Fruit fly (Drosophila melanogaster) whole organism, wandering third instar larva: ENCODE results near the gene bai.

Experiments
- Abd-B ChIP-seq: fragments of >200 bp; optimal IDR thresholded peaks from 2 replicates; lab custom pipeline; 2017; ENCODE audit warnings: missing biosample characterization, missing genetic modification characterization
- CG32264 ChIP-seq: fragments of 200-800 bp; sonication (Bioruptor generic); optimal IDR thresholded peaks from 2 replicates; lab custom pipeline; 2016; ENCODE audit warnings: missing biosample characterization, missing genetic modification characterization
- CG9705 ChIP-seq: fragments of 200-800 bp; sonication (Bioruptor generic); optimal IDR thresholded peaks from 2 replicates; lab custom pipeline; 2018; ENCODE audit warnings: missing biosample characterization, mild to moderate bottlenecking, missing genetic modification characterization
- CrebA ChIP-seq: fragments of 200-800 bp; sonication (Bioruptor generic); optimal IDR thresholded peaks from 2 replicates; lab custom pipeline; 2016; ENCODE audit warnings: missing biosample characterization, mild to moderate bottlenecking, missing genetic modification characterization, borderline replicate concordance
- Dfd ChIP-seq: fragments of >200 bp; optimal IDR thresholded peaks from 2 replicates; lab custom pipeline; 2017; ENCODE audit warnings: missing biosample characterization, missing genetic modification characterization
- Dif ChIP-seq: fragments of 200-275, 200-300 bp; sonication (Bioruptor generic); optimal IDR thresholded peaks from 2 replicates; lab custom pipeline; 2018; ENCODE audit warnings: missing biosample characterization, missing genetic modification characterization; ENCODE audit not compliant: partially characterized antibody
- GATAd ChIP-seq: sonication (Bioruptor generic); optimal IDR thresholded peaks from 2 replicates; lab custom pipeline; 2016; ENCODE audit warnings: missing biosample characterization, missing genetic modification characterization
- HLH106 ChIP-seq: fragments of 200-800 bp; optimal IDR thresholded peaks from 3 replicates; lab custom pipeline; 2019; ENCODE audit warnings: missing biosample characterization, mild to moderate bottlenecking, missing genetic modification characterization, moderate library complexity
- Hnf4 ChIP-seq: fragments of 200-800 bp; sonication (Bioruptor generic); optimal IDR thresholded peaks from 2 replicates; lab custom pipeline; 2016; ENCODE audit warnings: missing biosample characterization, mild to moderate bottlenecking, missing genetic modification characterization
- Hr78 ChIP-seq: fragments of >200 bp; optimal IDR thresholded peaks from 2 replicates; lab custom pipeline; 2017; ENCODE audit warnings: missing biosample characterization, missing genetic modification characterization
- Hr83 ChIP-seq: fragments of 200-300 bp; sonication (Bioruptor generic); optimal IDR thresholded peaks from 2 replicates; lab custom pipeline; 2016; ENCODE audit warnings: missing biosample characterization, mild to moderate bottlenecking, missing genetic modification characterization, moderate library complexity; ENCODE audit not compliant: poor library complexity, severe bottlenecking
- Jra ChIP-seq: sonication (Bioruptor generic); optimal IDR thresholded peaks from 2 replicates; lab custom pipeline; 2016; ENCODE audit warnings: missing biosample characterization, missing genetic modification characterization
- Myc ChIP-seq: fragments of >200 bp; optimal IDR thresholded peaks from 2 replicates; lab custom pipeline; 2017
- N ChIP-seq: fragments of >200 bp; optimal IDR thresholded peaks from 2 replicates; lab custom pipeline; 2018; ENCODE audit warnings: missing biosample characterization, missing external identifiers, missing genetic modification characterization
- OdsH ChIP-seq: fragments of 200-800 bp; sonication (Bioruptor generic); optimal IDR thresholded peaks from 2 replicates; lab custom pipeline; 2016; ENCODE audit warnings: missing biosample characterization, mild to moderate bottlenecking, missing genetic modification characterization
- Rel ChIP-seq, 2 experiments: fragments of 200-800 bp; sonication (Bioruptor generic) in 1 of 2; optimal IDR thresholded peaks; 2 replicates in 1 of 2; 3 replicates in 1 of 2; lab custom pipeline; 2016 to 2019; ENCODE audit warnings: mild to moderate bottlenecking in 2 of 2, missing biosample characterization in 2 of 2, missing genetic modification characterization in 2 of 2, moderate library complexity in 1 of 2
- Sp1 ChIP-seq: fragments of 200-800 bp; sonication (Bioruptor generic); optimal IDR thresholded peaks from 3 replicates; lab custom pipeline; 2019; ENCODE audit warnings: missing biosample characterization, mild to moderate bottlenecking, missing genetic modification characterization, moderate library complexity
- Vsx2 ChIP-seq: fragments of 200-300, 225-300 bp; sonication (Bioruptor generic); optimal IDR thresholded peaks from 2 replicates; lab custom pipeline; 2018; ENCODE audit warnings: missing biosample characterization, missing genetic modification characterization; ENCODE audit not compliant: partially characterized antibody
- br ChIP-seq: fragments of 200-800 bp; sonication (Bioruptor generic); optimal IDR thresholded peaks from 2 replicates; lab custom pipeline; 2016; ENCODE audit warnings: missing biosample characterization, missing genetic modification characterization
- brk ChIP-seq: fragments of 200-800 bp; sonication (Bioruptor generic); optimal IDR thresholded peaks from 2 replicates; lab custom pipeline; 2016; ENCODE audit warnings: missing biosample characterization, mild to moderate bottlenecking, missing genetic modification characterization
- dl ChIP-seq, 2 experiments: fragments of 175-275, 200-275 bp in 1 of 2; fragments of 200-275 bp in 1 of 2; sonication (Bioruptor generic); optimal IDR thresholded peaks; lab custom pipeline; 2018; ENCODE audit warnings: mild to moderate bottlenecking in 2 of 2, missing biosample characterization in 2 of 2, missing genetic modification characterization in 2 of 2, moderate library complexity in 2 of 2; ENCODE audit not compliant: partially characterized antibody in 2 of 2, insufficient read depth in 1 of 2
- dmrt93B ChIP-seq: fragments of 200-800 bp; sonication (Bioruptor generic); optimal IDR thresholded peaks from 2 replicates; lab custom pipeline; 2018; ENCODE audit warnings: missing biosample characterization, mild to moderate bottlenecking, missing genetic modification characterization
- dsf ChIP-seq: sonication (Bioruptor generic); optimal IDR thresholded peaks from 2 replicates; lab custom pipeline; 2016; ENCODE audit warnings: missing biosample characterization, missing genetic modification characterization, borderline replicate concordance
- ey ChIP-seq: fragments of 200-800 bp; sonication (Bioruptor generic); optimal IDR thresholded peaks from 2 replicates; lab custom pipeline; 2016; ENCODE audit warnings: missing biosample characterization, missing genetic modification characterization
- foxo ChIP-seq, 2 experiments: fragments of 200-800 bp; sonication (Bioruptor generic); optimal IDR thresholded peaks; 2 replicates in 1 of 2; 3 replicates in 1 of 2; lab custom pipeline; 2016 to 2017; ENCODE audit warnings: missing biosample characterization in 2 of 2, missing genetic modification characterization in 2 of 2
- fru ChIP-seq: fragments of 200-800 bp; sonication (Bioruptor generic); optimal IDR thresholded peaks from 3 replicates; lab custom pipeline; 2016; ENCODE audit warnings: missing biosample characterization, mild to moderate bottlenecking, missing genetic modification characterization
- h ChIP-seq: fragments of 200-800 bp; sonication (Bioruptor generic); optimal IDR thresholded peaks from 3 replicates; lab custom pipeline; 2016; ENCODE audit warnings: missing biosample characterization, mild to moderate bottlenecking, missing genetic modification characterization
- jim ChIP-seq: fragments of 175-275, 200-325 bp; sonication (Bioruptor generic); optimal IDR thresholded peaks from 2 replicates; lab custom pipeline; 2016; ENCODE audit warnings: missing biosample characterization, mild to moderate bottlenecking, missing genetic modification characterization
- lola ChIP-seq: fragments of >200 bp; optimal IDR thresholded peaks from 2 replicates; lab custom pipeline; 2017; ENCODE audit warnings: missing biosample characterization, missing genetic modification characterization
- pan ChIP-seq: fragments of >200 bp; optimal IDR thresholded peaks from 2 replicates; lab custom pipeline; 2017
- rgr ChIP-seq: fragments of 200-800 bp; sonication (Bioruptor generic); optimal IDR thresholded peaks from 3 replicates; lab custom pipeline; 2016; ENCODE audit warnings: missing biosample characterization, mild to moderate bottlenecking, missing genetic modification characterization
- sage ChIP-seq: fragments of 200-800 bp; sonication (Bioruptor generic); optimal IDR thresholded peaks from 2 replicates; lab custom pipeline; 2016; ENCODE audit warnings: missing biosample characterization, mild to moderate bottlenecking, missing genetic modification characterization
- sv ChIP-seq: fragments of 200-800 bp; sonication (Bioruptor generic); optimal IDR thresholded peaks from 3 replicates; lab custom pipeline; 2016; ENCODE audit warnings: missing biosample characterization, missing genetic modification characterization
- tai ChIP-seq: sonication (Bioruptor generic); optimal IDR thresholded peaks from 2 replicates; lab custom pipeline; 2016; ENCODE audit warnings: missing biosample characterization, missing genetic modification characterization
- usp ChIP-seq: fragments of >200 bp; optimal IDR thresholded peaks from 2 replicates; lab custom pipeline; 2017; ENCODE audit warnings: missing biosample characterization, missing genetic modification characterization
- woc ChIP-seq: sonication (Bioruptor generic); optimal IDR thresholded peaks from 2 replicates; lab custom pipeline; 2016; ENCODE audit warnings: missing biosample characterization, mild to moderate bottlenecking, missing genetic modification characterization

bai gene

dm6 chr3R:25049742-25050517 is 10.8 kb downstream of the bai start (continued):
- TF ChIP-seq Dif (GFP tag; lab: Kevin White, UChicago) (peak; percentile 88), ey (GFP tag; lab: Kevin White, UChicago) (peak; percentile 40), Jra (GFP tag; lab: Kevin White, UChicago) (peak; percentile 79), Myc (lab: Kevin White, UChicago) (no peak), N (GFP tag; lab: Kevin White, UChicago) (peak; percentile 82), sage (GFP tag; lab: Kevin White, UChicago) (peak; percentile 84), dl (GFP tag; optimal IDR thresholded peaks at IDR 0.05; lab: Kevin White, UChicago; ENCODE audit: insufficient read depth in 1 of 2, partially characterized antibody in 2 of 2) (peak; percentile 63 to 78), CG32264 (GFP tag; lab: Kevin White, UChicago) (no peak)

- TF ChIP-seq br (GFP tag; lab: Kevin White, UChicago): no peak
- TF ChIP-seq Hr83 (GFP tag; lab: Kevin White, UChicago): no peak
- no peak for TF ChIP-seq CG32264 (GFP tag; lab: Kevin White, UChicago)
- TF ChIP-seq fru: no peak
- TF ChIP-seq CrebA (GFP tag; lab: Kevin White, UChicago): no peak
- no peak for TF ChIP-seq Sp1 (GFP tag; lab: Kevin White, UChicago)
- TF ChIP-seq ey (GFP tag; lab: Kevin White, UChicago): no peak
- TF ChIP-seq HLH106 (tag; lab: Kevin White, UChicago): no peak
- TF ChIP-seq N (GFP tag; lab: Kevin White, UChicago): no peak
- no peak for TF ChIP-seq rgr
Observed at dm6 chr3R:25050649-25051048, 11.5 kb downstream of the bai start.

dm6 chr3R:25051441-25052097 is 12.4 kb downstream of the bai start:
- TF ChIP-seq h (GFP tag; lab: Kevin White, UChicago) (peak; percentile 24), brk (GFP tag; lab: Kevin White, UChicago) (no peak), Hr78 (GFP tag; lab: Kevin White, UChicago) (no peak), sv (GFP tag; lab: Kevin White, UChicago) (no peak), Hnf4 (no peak)

dm6 chr3R:25054451-25055188 is 15.4 kb downstream of the bai start, which contains the start of gene CG31109:
CG31109 (minus strand) TSS chr3R:25054653.
- TF ChIP-seq Vsx2 (GFP tag; lab: Kevin White, UChicago) (no peak), ey (GFP tag; lab: Kevin White, UChicago) (no peak), Jra (GFP tag; lab: Kevin White, UChicago) (no peak), CrebA (GFP tag; lab: Kevin White, UChicago) (no peak), CG9705 (GFP tag; lab: Kevin White, UChicago) (peak; percentile 32), CG32264 (GFP tag; lab: Kevin White, UChicago) (no peak), br (GFP tag; lab: Kevin White, UChicago) (no peak), jim (GFP tag; lab: Kevin White, UChicago) (no peak), sage (GFP tag; lab: Kevin White, UChicago) (no peak), OdsH (GFP tag; lab: Kevin White, UChicago) (no peak), Hnf4 (peak; percentile 46), dsf (no peak), pan (lab: Kevin White, UChicago) (no peak), Abd-B (no peak), GATAd (GFP tag; lab: Kevin White, UChicago) (no peak), foxo (GFP tag; optimal IDR thresholded peaks at IDR 0.05; lab: Kevin White, UChicago) (peak in 1 of 2 experiments; percentile 39), h (GFP tag; lab: Kevin White, UChicago) (peak; percentile 18), Rel (GFP tag; optimal IDR thresholded peaks at IDR 0.05; lab: Kevin White, UChicago) (no peak), Rel (tag; optimal IDR thresholded peaks at IDR 0.05; lab: Kevin White, UChicago) (peak; percentile 2), HLH106 (tag; lab: Kevin White, UChicago) (peak; percentile 31), brk (GFP tag; lab: Kevin White, UChicago) (peak; percentile 27), lola (GFP tag; lab: Kevin White, UChicago) (no peak), Dfd (GFP tag; lab: Kevin White, UChicago) (no peak), fru (no peak), tai (GFP tag; lab: Kevin White, UChicago) (peak; percentile 4), woc (GFP tag; lab: Kevin White, UChicago) (peak; percentile 7), Sp1 (GFP tag; lab: Kevin White, UChicago) (no peak), Dif (GFP tag; lab: Kevin White, UChicago) (no peak), rgr (peak; percentile 55), Myc (lab: Kevin White, UChicago) (no peak), sv (GFP tag; lab: Kevin White, UChicago) (no peak), dl (GFP tag; optimal IDR thresholded peaks at IDR 0.05; lab: Kevin White, UChicago; ENCODE audit: insufficient read depth in 1 of 2, partially characterized antibody in 2 of 2) (no peak), N (GFP tag; lab: Kevin White, UChicago) (no peak), Hr78 (GFP tag; lab: Kevin White, UChicago) (no peak), dmrt93B (GFP tag; lab: Kevin White, UChicago) (no peak), usp (no peak)
